Worm (Caenorhabditis elegans) whole organism, young adult: Measurements from ENCODE around the gene K07E3.4.
A peak's percentile ranks its signal among the peaks of the same experiment; 100 is the strongest.

Experiments
- B0336.3 ChIP-seq: fragments of 200-800 bp; sonication (Bioruptor generic); IDR thresholded peaks from 2 replicates; pipeline ENCODE4 v1.3.6; 2022; ENCODE audit warnings: missing genetic modification characterization, missing compliant biosample characterization
- D2030.7 ChIP-seq: fragments of 200-800 bp; sonication (Bioruptor generic); IDR thresholded peaks from 2 replicates; pipeline ENCODE4 v1.3.6; 2022; ENCODE audit warnings: missing genetic modification reagents, missing genetic modification characterization, missing compliant biosample characterization
- F10E7.11 ChIP-seq: sonication (generic microtip); optimal IDR thresholded peaks from 2 replicates; lab custom pipeline; 2017; ENCODE audit warnings: mild to moderate bottlenecking, missing genetic modification characterization, moderate library complexity, missing compliant biosample characterization
- F52B5.7 ChIP-seq: sonication (generic microtip); optimal IDR thresholded peaks from 2 replicates; lab custom pipeline; 2016; ENCODE audit warnings: mild to moderate bottlenecking, missing genetic modification characterization, missing compliant biosample characterization
- K11D2.4 ChIP-seq: fragments of 200-800 bp; sonication (Bioruptor generic); IDR thresholded peaks from 2 replicates; pipeline ENCODE4 v1.3.6; 2022; ENCODE audit warnings: missing genetic modification reagents, missing genetic modification characterization, missing compliant biosample characterization
- Y56A3A.18 ChIP-seq: fragments of 200-800 bp; sonication (Bioruptor generic); IDR thresholded peaks from 2 replicates; pipeline ENCODE4 v1.3.6; 2022; ENCODE audit warnings: missing genetic modification reagents, missing genetic modification characterization, missing compliant biosample characterization
- ZK185.1 ChIP-seq: sonication (generic microtip); optimal IDR thresholded peaks from 2 replicates; lab custom pipeline; 2016; ENCODE audit warnings: mild to moderate bottlenecking, missing genetic modification characterization, missing compliant biosample characterization; ENCODE audit not compliant: poor library complexity, severe bottlenecking
- ama-1 ChIP-seq, 3 experiments: fragments of 150-350 bp in 1 of 3; sonication (generic microtip) in 2 of 3; optimal IDR thresholded peaks; 2 replicates each; lab custom pipeline; 2014 to 2018; ENCODE audit warnings: missing biosample characterization in 2 of 3, missing genetic modification characterization in 2 of 3, missing genetic modification reagents in 2 of 3
- aptf-2 ChIP-seq: fragments of 200-800 bp; sonication (Bioruptor generic); conservative IDR thresholded peaks from 2 replicates; pipeline ENCODE4 v1.3.6; 2022; ENCODE audit warnings: missing genetic modification reagents, missing genetic modification characterization, missing compliant biosample characterization
- atf-7 ChIP-seq: sonication (generic microtip); optimal IDR thresholded peaks from 2 replicates; lab custom pipeline; 2017; ENCODE audit warnings: mild to moderate bottlenecking, missing genetic modification characterization, missing compliant biosample characterization
- attf-5 ChIP-seq: fragments of 200-800 bp; sonication (Bioruptor generic); optimal IDR thresholded peaks from 2 replicates; lab custom pipeline; 2018; ENCODE audit warnings: mild to moderate bottlenecking, missing genetic modification characterization, missing compliant biosample characterization
- ccch-3 ChIP-seq: fragments of 200-800 bp; sonication (Bioruptor generic); optimal IDR thresholded peaks from 2 replicates; lab custom pipeline; 2018; ENCODE audit warnings: mild to moderate bottlenecking, missing genetic modification characterization, missing compliant biosample characterization
- cebp-1 ChIP-seq, 2 experiments: fragments of 200-800 bp in 1 of 2; sonication (Bioruptor generic) in 1 of 2; sonication (generic microtip) in 1 of 2; IDR thresholded peaks in 1 of 2; optimal IDR thresholded peaks in 1 of 2; 2 replicates each; pipeline versions ENCODE4 v1.3.6 to Lab custom; 2017 to 2022; ENCODE audit warnings: missing compliant biosample characterization in 2 of 2, missing genetic modification characterization in 2 of 2, mild to moderate bottlenecking in 1 of 2, missing genetic modification reagents in 1 of 2, moderate library complexity in 1 of 2
- ceh-27 ChIP-seq: fragments of 200-800 bp; sonication (Bioruptor generic); optimal IDR thresholded peaks from 2 replicates; lab custom pipeline; 2018; ENCODE audit warnings: mild to moderate bottlenecking, missing genetic modification characterization, moderate library complexity, missing compliant biosample characterization
- chd-7 ChIP-seq: sonication (generic microtip); optimal IDR thresholded peaks from 2 replicates; lab custom pipeline; 2016; ENCODE audit warnings: mild to moderate bottlenecking, missing genetic modification characterization, moderate library complexity, missing compliant biosample characterization
- die-1 ChIP-seq: sonication (generic microtip); optimal IDR thresholded peaks from 2 replicates; lab custom pipeline; 2016; ENCODE audit warnings: missing genotype, mild to moderate bottlenecking, missing genetic modification characterization, missing compliant biosample characterization
- lir-1 ChIP-seq: fragments of 200-800 bp; sonication (Bioruptor generic); conservative IDR thresholded peaks from 2 replicates; pipeline ENCODE4 v1.3.6; 2022; ENCODE audit warnings: missing genetic modification reagents, missing genetic modification characterization, missing compliant biosample characterization
- lsl-1 ChIP-seq: fragments of 200-800 bp; sonication (Bioruptor generic); optimal IDR thresholded peaks from 2 replicates; lab custom pipeline; 2018; ENCODE audit warnings: mild to moderate bottlenecking, missing genetic modification characterization, moderate library complexity, missing compliant biosample characterization
- mes-4 ChIP-seq: sonication (generic microtip); optimal IDR thresholded peaks from 2 replicates; lab custom pipeline; 2016; ENCODE audit warnings: missing genotype, missing genetic modification characterization, missing compliant biosample characterization
- nfya-1 ChIP-seq: sonication (generic microtip); optimal IDR thresholded peaks from 2 replicates; lab custom pipeline; 2017; ENCODE audit warnings: antibody characterized with exemption, missing compliant biosample characterization, missing genetic modification characterization, borderline replicate concordance; ENCODE audit not compliant: insufficient read depth
- nfya-2 ChIP-seq: fragments of 200-800 bp; sonication (Bioruptor generic); IDR thresholded peaks from 2 replicates; pipeline ENCODE4 v1.3.6; 2022; ENCODE audit warnings: missing genetic modification reagents, missing genetic modification characterization, missing compliant biosample characterization
- nhr-80 ChIP-seq: sonication (generic microtip); optimal IDR thresholded peaks from 2 replicates; lab custom pipeline; 2016; ENCODE audit warnings: missing genetic modification characterization, missing compliant biosample characterization
- pha-4 ChIP-seq: fragments of 150-350 bp; sonication (generic microtip); optimal IDR thresholded peaks from 2 replicates; lab custom pipeline; 2014; ENCODE audit warnings: missing biosample characterization, missing genetic modification reagents, missing genetic modification characterization
- rpc-1 ChIP-seq, 2 experiments: fragments of 150-350 bp in 1 of 2; sonication (generic microtip) in 1 of 2; optimal IDR thresholded peaks; 2 replicates each; lab custom pipeline; 2014 to 2018; ENCODE audit warnings: missing biosample characterization in 1 of 2, missing genetic modification characterization in 1 of 2, missing genetic modification reagents in 1 of 2, missing genotype in 1 of 2
- snpc-3.4 ChIP-seq: sonication (generic microtip); optimal IDR thresholded peaks from 2 replicates; lab custom pipeline; 2017; ENCODE audit warnings: missing genetic modification characterization, mild to moderate bottlenecking, missing compliant biosample characterization, antibody characterized with exemption, moderate library complexity, missing genotype, missing genetic modification reagents
- somi-1 ChIP-seq: fragments of 200-800 bp; sonication (Bioruptor generic); optimal IDR thresholded peaks from 2 replicates; lab custom pipeline; 2018; ENCODE audit warnings: mild to moderate bottlenecking, missing genetic modification characterization, missing compliant biosample characterization
- sptf-2 ChIP-seq: fragments of 200-800 bp; sonication (Bioruptor generic); optimal IDR thresholded peaks from 2 replicates; lab custom pipeline; 2018; ENCODE audit warnings: mild to moderate bottlenecking, missing genetic modification characterization, missing compliant biosample characterization
- tbp1 ChIP-seq: fragments of 200-800 bp; sonication (Bioruptor generic); optimal IDR thresholded peaks from 2 replicates; lab custom pipeline; 2018; ENCODE audit warnings: mild to moderate bottlenecking, missing genetic modification characterization, missing compliant biosample characterization
- unc-62 ChIP-seq: fragments of 150-350 bp; optimal IDR thresholded peaks from 2 replicates; lab custom pipeline; 2014; ENCODE audit warnings: missing biosample characterization, missing genetic modification reagents, missing genetic modification characterization
- ztf-22 ChIP-seq: fragments of 200-800 bp; sonication (Bioruptor generic); optimal IDR thresholded peaks from 2 replicates; lab custom pipeline; 2018; ENCODE audit warnings: mild to moderate bottlenecking, missing genetic modification characterization, moderate library complexity, missing compliant biosample characterization
- ztf-26 ChIP-seq: sonication (generic microtip); optimal IDR thresholded peaks from 2 replicates; lab custom pipeline; 2017; ENCODE audit warnings: missing genetic modification characterization, missing compliant biosample characterization

Gene K07E3.4

DNA sequence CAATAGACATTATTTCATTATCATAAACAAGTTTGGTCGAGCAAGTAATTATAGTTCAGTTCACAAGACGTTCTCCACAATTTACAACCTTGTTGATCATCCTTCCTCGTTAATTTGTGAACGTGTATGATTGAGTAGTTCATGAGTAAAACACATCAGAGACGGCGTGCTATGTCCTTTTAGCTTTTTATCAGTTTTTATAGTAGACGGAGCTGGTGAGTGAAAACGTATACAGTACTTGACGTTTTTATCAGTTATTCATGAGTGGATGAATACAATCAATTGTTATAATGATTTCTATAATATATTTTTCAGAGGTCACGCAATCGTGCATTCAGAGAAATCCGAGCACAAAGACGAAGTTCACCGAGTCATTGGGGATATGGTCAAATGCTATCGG is 4.9 kb downstream of the K07E3.4 start:
- TF ChIP-seq ZK185.1 (tag; lab: Kevin White, UChicago) = no peak
- no peak for TF ChIP-seq F10E7.11 (tag; lab: Kevin White, UChicago)
- TF ChIP-seq somi-1 (GFP tag; lab: Kevin White, UChicago) = no peak
- TF ChIP-seq snpc-3.4 = no peak
- no peak for TF ChIP-seq chd-7 (tag; lab: Kevin White, UChicago)
- TF ChIP-seq D2030.7 (GFP tag; lab: Robert Waterston, UW) = no peak
- TF ChIP-seq ccch-3 (GFP tag; lab: Kevin White, UChicago) = no peak
- TF ChIP-seq nfya-1 (tag; lab: Kevin White, UChicago) = no peak

ce11 chrX:8078374-8078773 is 5.4 kb downstream of the K07E3.4 start:
- TF ChIP-seq F52B5.7 (tag; lab: Kevin White, UChicago) = no peak
- no peak for TF ChIP-seq aptf-2
- TF ChIP-seq nhr-80 = peak; percentile 54
- TF ChIP-seq tbp1 (GFP tag; lab: Kevin White, UChicago) = no peak

ce11 chrX:8077748-8078147 is 6.1 kb downstream of the K07E3.4 start, which contains the start of gene C46F2.1:
Gene C46F2.1, plus strand, starts transcription at chrX:8078048.
- TF ChIP-seq attf-5 (GFP tag; lab: Kevin White, UChicago) = no peak
- TF ChIP-seq atf-7 (tag; lab: Kevin White, UChicago) = no peak
- no peak for TF ChIP-seq rpc-1 (optimal IDR thresholded peaks at IDR 0.05; lab: Kevin White, UChicago)
- no peak for TF ChIP-seq rpc-1 (tag; optimal IDR thresholded peaks at IDR 0.05; lab: Kevin White, UChicago)
- TF ChIP-seq die-1 (tag; lab: Kevin White, UChicago) = no peak
- TF ChIP-seq Y56A3A.18 (GFP tag; lab: Robert Waterston, UW) = no peak
- no peak for TF ChIP-seq aptf-2
- TF ChIP-seq ztf-26 (tag; lab: Kevin White, UChicago) = no peak
- TF ChIP-seq sptf-2 (GFP tag; lab: Kevin White, UChicago) = no peak
- no peak for TF ChIP-seq mes-4 (tag; lab: Kevin White, UChicago)
- no peak for TF ChIP-seq lir-1
- TF ChIP-seq B0336.3 (GFP tag; lab: Robert Waterston, UW) = no peak

- TF ChIP-seq nfya-2 (no peak), nhr-80 (peak; percentile 80)
These were observed 9.3 kb downstream of the K07E3.4 start for ce11 chrX:8074527-8074926.

ce11 chrX:8069293-8069692 is 14.5 kb downstream of the K07E3.4 start, which contains the start of gene C18A11.1:
Gene C18A11.1, plus strand, starts transcription at chrX:8069328.
- TF ChIP-seq sptf-2 (GFP tag; lab: Kevin White, UChicago) = no peak
- peak; percentile 97 for TF ChIP-seq cebp-1 (GFP tag; IDR thresholded peaks at IDR 0.05; lab: Robert Waterston, UW)
- TF ChIP-seq cebp-1 (tag; optimal IDR thresholded peaks at IDR 0.05; lab: Kevin White, UChicago) = peak; percentile 98
- peak; percentile 82 for TF ChIP-seq nhr-80
- TF ChIP-seq ztf-22 = peak; percentile 37
- peak; percentile 90 for TF ChIP-seq pha-4
- TF ChIP-seq lsl-1 (GFP tag; lab: Kevin White, UChicago) = no peak
- no peak for TF ChIP-seq K11D2.4 (GFP tag; lab: Robert Waterston, UW)
- no peak for TF ChIP-seq unc-62 (GFP tag; lab: Kevin White, UChicago)
- peak; percentile 36 for TF ChIP-seq attf-5 (GFP tag; lab: Kevin White, UChicago)

- TF ChIP-seq ama-1 (optimal IDR thresholded peaks at IDR 0.05; lab: Kevin White, UChicago) (no peak), ama-1 (GFP tag; optimal IDR thresholded peaks at IDR 0.05; lab: Kevin White, UChicago) (no peak), ceh-27 (GFP tag; lab: Kevin White, UChicago) (no peak)
These were observed 16.6 kb downstream of the K07E3.4 start, which contains the start of gene C18A11.2 for ce11 chrX:8067268-8067667. Gene C18A11.2, plus strand, starts transcription at chrX:8067568.
